Worm (Caenorhabditis elegans): ENCODE results near the gene srh-217.

- TF ChIP-seq lin-13 (GFP tag; optimal IDR thresholded peaks at IDR 0.05) (no peak), nhr-47 (tag; optimal IDR thresholded peaks at IDR 0.05) (no peak), nhr-237 (tag; optimal IDR thresholded peaks at IDR 0.05) (no peak), pqm-1 (tag; optimal IDR thresholded peaks at IDR 0.05) (peak; percentile 67), unc-62 (GFP tag; optimal IDR thresholded peaks at IDR 0.05) (no peak), lin-14 (GFP tag; optimal IDR thresholded peaks at IDR 0.05) (no peak), fkh-4 (tag; optimal IDR thresholded peaks at IDR 0.05; ENCODE audit: borderline replicate concordance) (no peak), nhr-77 (tag; optimal IDR thresholded peaks at IDR 0.05) (no peak), ztf-11 (tag; optimal IDR thresholded peaks at IDR 0.05) (no peak), nhr-28 (tag; optimal IDR thresholded peaks at IDR 0.05) (no peak)
Observed at ce11 chrV:20147662-20148245, 47.6 kb downstream of the srh-217 start, which contains the start of gene Y113G7A.13.
